Worm (Caenorhabditis elegans) whole organism, L2 larva: Measurements from ENCODE around the gene sra-4.

ENCODE experiments used
- C34F6.9 ChIP-seq: fragments of 150-350 bp; optimal IDR thresholded peaks from 2 replicates; lab custom pipeline; 2014; ENCODE audit warnings: missing biosample characterization, missing genetic modification characterization
- R02D3.7 ChIP-seq: fragments of 150-350 bp; optimal IDR thresholded peaks from 2 replicates; lab custom pipeline; 2014; ENCODE audit warnings: missing biosample characterization, missing genetic modification characterization
- Y55F3AM.14 ChIP-seq: fragments of 200-800 bp; sonication (Bioruptor generic); optimal IDR thresholded peaks from 2 replicates; lab custom pipeline; 2018; ENCODE audit warnings: mild to moderate bottlenecking, missing genetic modification characterization, missing compliant biosample characterization
- ZK546.5 ChIP-seq: sonication (generic microtip); optimal IDR thresholded peaks from 2 replicates; lab custom pipeline; 2017; ENCODE audit warnings: missing biosample characterization, missing genetic modification characterization
- alr-1 ChIP-seq: fragments of 150-350 bp; optimal IDR thresholded peaks from 2 replicates; lab custom pipeline; 2014; ENCODE audit warnings: missing biosample characterization, missing genetic modification characterization
- aly-2 ChIP-seq: fragments of 150-350 bp; optimal IDR thresholded peaks from 2 replicates; lab custom pipeline; 2014; ENCODE audit warnings: missing biosample characterization, missing genetic modification characterization
- blmp-1 ChIP-seq: sonication (generic microtip); optimal IDR thresholded peaks from 2 replicates; lab custom pipeline; 2017; ENCODE audit warnings: missing genetic modification characterization, mild to moderate bottlenecking, missing compliant biosample characterization, antibody characterized with exemption, moderate library complexity; ENCODE audit not compliant: insufficient read depth
- ceh-16 ChIP-seq: fragments of 150-350 bp; optimal IDR thresholded peaks from 2 replicates; lab custom pipeline; 2014; ENCODE audit warnings: missing biosample characterization, missing genetic modification characterization
- ceh-82 ChIP-seq: fragments of 150-350 bp; optimal IDR thresholded peaks from 2 replicates; lab custom pipeline; 2014; ENCODE audit warnings: missing biosample characterization, missing genetic modification characterization
- crh-2 ChIP-seq: sonication (generic microtip); optimal IDR thresholded peaks from 2 replicates; lab custom pipeline; 2017; ENCODE audit warnings: missing biosample characterization, missing genetic modification characterization
- elt-3 ChIP-seq: sonication (generic microtip); optimal IDR thresholded peaks from 2 replicates; lab custom pipeline; 2017; ENCODE audit warnings: missing biosample characterization, missing genetic modification characterization
- gmeb-1 ChIP-seq: fragments of 150-350 bp; optimal IDR thresholded peaks from 2 replicates; lab custom pipeline; 2014; ENCODE audit warnings: missing biosample characterization, missing genetic modification characterization
- lin-11 ChIP-seq: fragments of 150-350 bp; sonication (generic microtip); optimal IDR thresholded peaks from 2 replicates; lab custom pipeline; 2014; ENCODE audit warnings: missing biosample characterization, missing genetic modification characterization, inconsistent platforms, mixed read lengths
- lin-13 ChIP-seq: fragments of 150-350 bp; optimal IDR thresholded peaks from 2 replicates; lab custom pipeline; 2014; ENCODE audit warnings: missing biosample characterization, missing genetic modification reagents, missing genetic modification characterization
- lin-39 ChIP-seq: fragments of 150-350 bp; optimal IDR thresholded peaks from 2 replicates; lab custom pipeline; 2014; ENCODE audit warnings: missing biosample characterization, missing genetic modification reagents, missing genetic modification characterization
- lsy-2 ChIP-seq, 2 experiments: fragments of 150-350 bp in 1 of 2; sonication (generic microtip) in 1 of 2; optimal IDR thresholded peaks; 2 replicates each; lab custom pipeline; 2014 to 2017; ENCODE audit warnings: missing biosample characterization in 2 of 2, missing genetic modification characterization in 2 of 2
- mab-5 ChIP-seq: fragments of 150-350 bp; optimal IDR thresholded peaks from 2 replicates; lab custom pipeline; 2014; ENCODE audit warnings: missing biosample characterization, missing genetic modification characterization
- mbf-1 ChIP-seq: sonication (generic microtip); optimal IDR thresholded peaks from 2 replicates; lab custom pipeline; 2017; ENCODE audit warnings: missing biosample characterization, missing genetic modification characterization
- nhr-11 ChIP-seq: fragments of 150-350 bp; optimal IDR thresholded peaks from 2 replicates; lab custom pipeline; 2014; ENCODE audit warnings: missing biosample characterization, missing genetic modification characterization
- nhr-129 ChIP-seq: fragments of 150-350 bp; optimal IDR thresholded peaks from 2 replicates; lab custom pipeline; 2014; ENCODE audit warnings: missing biosample characterization, missing genetic modification characterization
- nhr-23 ChIP-seq: fragments of 150-350 bp; optimal IDR thresholded peaks from 2 replicates; lab custom pipeline; 2014; ENCODE audit warnings: missing biosample characterization, missing genetic modification reagents, missing genetic modification characterization
- nhr-237 ChIP-seq: fragments of 150-350 bp; optimal IDR thresholded peaks from 2 replicates; lab custom pipeline; 2014; ENCODE audit warnings: missing biosample characterization, missing genetic modification characterization
- nhr-25 ChIP-seq: fragments of 150-350 bp; sonication (generic microtip); optimal IDR thresholded peaks from 3 replicates; lab custom pipeline; 2014; ENCODE audit warnings: missing biosample characterization, missing genetic modification characterization
- nhr-6 ChIP-seq: fragments of 150-350 bp; optimal IDR thresholded peaks from 2 replicates; lab custom pipeline; 2014; ENCODE audit warnings: missing biosample characterization, missing genetic modification characterization
- nhr-77 ChIP-seq: fragments of 150-350 bp; optimal IDR thresholded peaks from 2 replicates; lab custom pipeline; 2014; ENCODE audit warnings: missing biosample characterization, missing genetic modification characterization
- sem-4 ChIP-seq: fragments of 150-350 bp; optimal IDR thresholded peaks from 2 replicates; lab custom pipeline; 2014; ENCODE audit warnings: missing biosample characterization, missing genetic modification reagents, missing genetic modification characterization
- skn-1 ChIP-seq: sonication (generic microtip); optimal IDR thresholded peaks from 2 replicates; lab custom pipeline; 2017; ENCODE audit warnings: missing biosample characterization, missing genetic modification characterization
- unc-39 ChIP-seq: fragments of 150-350 bp; optimal IDR thresholded peaks from 2 replicates; lab custom pipeline; 2014; ENCODE audit warnings: missing biosample characterization, missing genetic modification characterization
- unc-55 ChIP-seq: fragments of 150-350 bp; sonication (generic microtip); optimal IDR thresholded peaks from 3 replicates; lab custom pipeline; 2014; ENCODE audit warnings: missing biosample characterization, missing genetic modification reagents, missing genetic modification characterization
- ztf-1 ChIP-seq: fragments of 200-800 bp; sonication (Bioruptor generic); conservative IDR thresholded peaks from 2 replicates; pipeline ENCODE4 v1.3.6; 2022; ENCODE audit warnings: missing genetic modification characterization, missing compliant biosample characterization
- ztf-11 ChIP-seq: sonication (generic microtip); optimal IDR thresholded peaks from 2 replicates; lab custom pipeline; 2017; ENCODE audit warnings: missing biosample characterization, missing genetic modification characterization
- ztf-4 ChIP-seq: fragments of 150-350 bp; optimal IDR thresholded peaks from 2 replicates; lab custom pipeline; 2014; ENCODE audit warnings: missing biosample characterization, missing genetic modification characterization

sra-4 gene

ce11 chrII:9537429-9537828, 5.3 kb downstream of the sra-4 start, which contains the start of gene sra-8:
Gene sra-8 (plus strand): TSS chrII:9537729.
- no peak for TF ChIP-seq nhr-11 (tag; lab: Kevin White, UChicago)
- no peak for TF ChIP-seq nhr-6
- TF ChIP-seq lin-39 (tag; lab: Kevin White, UChicago): no peak
- TF ChIP-seq skn-1 (tag; lab: Kevin White, UChicago): no peak
- no peak for TF ChIP-seq mab-5 (tag; lab: Kevin White, UChicago)
- no peak for TF ChIP-seq unc-55 (GFP tag; lab: Kevin White, UChicago)
- TF ChIP-seq ztf-1 (GFP tag; lab: Robert Waterston, UW): no peak
- TF ChIP-seq nhr-23 (tag; lab: Kevin White, UChicago): no peak
- TF ChIP-seq blmp-1: no peak

ce11 chrII:9532011-9532410, 10.7 kb downstream of the sra-4 start, which contains the start of gene sra-9:
Gene sra-9 (plus strand): TSS chrII:9532311.
- TF ChIP-seq nhr-77 (tag; lab: Kevin White, UChicago): no peak
- no peak for TF ChIP-seq mbf-1 (tag; lab: Kevin White, UChicago)

- TF ChIP-seq nhr-77 (tag; lab: Kevin White, UChicago) (no peak), unc-39 (tag; lab: Kevin White, UChicago) (no peak), skn-1 (tag; lab: Kevin White, UChicago) (no peak), lin-11 (tag; lab: Kevin White, UChicago) (no peak), R02D3.7 (tag; lab: Kevin White, UChicago) (no peak), nhr-11 (tag; lab: Kevin White, UChicago) (no peak), aly-2 (tag; lab: Kevin White, UChicago) (no peak), nhr-6 (no peak), mab-5 (tag; lab: Kevin White, UChicago) (no peak)
Measured at ce11 chrII:9528480-9528879, 14.2 kb downstream of the sra-4 start, which contains the start of gene sra-2. Gene sra-2 (plus strand): TSS chrII:9528780.

- TF ChIP-seq skn-1 (tag; lab: Kevin White, UChicago) (no peak), sem-4 (tag; lab: Kevin White, UChicago) (no peak), mab-5 (tag; lab: Kevin White, UChicago) (no peak), aly-2 (tag; lab: Kevin White, UChicago) (no peak), nhr-129 (tag; lab: Kevin White, UChicago) (no peak), ztf-11 (tag; lab: Kevin White, UChicago) (no peak), ztf-1 (GFP tag; lab: Robert Waterston, UW) (no peak), C34F6.9 (tag; lab: Kevin White, UChicago) (no peak), lin-11 (tag; lab: Kevin White, UChicago) (no peak), lin-13 (no peak), nhr-23 (tag; lab: Kevin White, UChicago) (no peak)
Measured at ce11 chrII:9523539-9524224, 19.0 kb downstream of the sra-4 start, which contains the start of gene mex-6. Gene mex-6 (plus strand): TSS chrII:9524174.

- TF ChIP-seq mbf-1 (tag; lab: Kevin White, UChicago): no peak
- TF ChIP-seq crh-2 (tag; lab: Kevin White, UChicago): no peak
- no peak for TF ChIP-seq ztf-4 (tag; lab: Kevin White, UChicago)
- no peak for TF ChIP-seq ceh-16 (tag; lab: Kevin White, UChicago)
- TF ChIP-seq elt-3: no peak
- TF ChIP-seq lsy-2 (tag; optimal IDR thresholded peaks at IDR 0.05; lab: Kevin White, UChicago): no peak
- no peak for TF ChIP-seq lin-13
- no peak for TF ChIP-seq ZK546.5 (tag; lab: Kevin White, UChicago)
- TF ChIP-seq blmp-1: no peak
- TF ChIP-seq nhr-237 (tag; lab: Kevin White, UChicago): no peak
- no peak for TF ChIP-seq ztf-11 (tag; lab: Kevin White, UChicago)
- no peak for TF ChIP-seq alr-1
- TF ChIP-seq Y55F3AM.14 (GFP tag; lab: Kevin White, UChicago): no peak
- TF ChIP-seq gmeb-1 (tag; lab: Kevin White, UChicago): no peak
- no peak for TF ChIP-seq ceh-82 (tag; lab: Kevin White, UChicago)
- no peak for TF ChIP-seq nhr-25
- TF ChIP-seq nhr-129 (tag; lab: Kevin White, UChicago): no peak
Measured at ce11 chrII:9522986-9523385, 19.7 kb downstream of the sra-4 start, which contains the start of gene AH6.17. Gene AH6.17 (plus strand): TSS chrII:9523170.
